Fruit fly (Drosophila melanogaster): ENCODE data around the gene CG32686.
A peak's percentile ranks its signal among the peaks of the same experiment; 100 is the strongest.

The CG32686 gene

DNA sequence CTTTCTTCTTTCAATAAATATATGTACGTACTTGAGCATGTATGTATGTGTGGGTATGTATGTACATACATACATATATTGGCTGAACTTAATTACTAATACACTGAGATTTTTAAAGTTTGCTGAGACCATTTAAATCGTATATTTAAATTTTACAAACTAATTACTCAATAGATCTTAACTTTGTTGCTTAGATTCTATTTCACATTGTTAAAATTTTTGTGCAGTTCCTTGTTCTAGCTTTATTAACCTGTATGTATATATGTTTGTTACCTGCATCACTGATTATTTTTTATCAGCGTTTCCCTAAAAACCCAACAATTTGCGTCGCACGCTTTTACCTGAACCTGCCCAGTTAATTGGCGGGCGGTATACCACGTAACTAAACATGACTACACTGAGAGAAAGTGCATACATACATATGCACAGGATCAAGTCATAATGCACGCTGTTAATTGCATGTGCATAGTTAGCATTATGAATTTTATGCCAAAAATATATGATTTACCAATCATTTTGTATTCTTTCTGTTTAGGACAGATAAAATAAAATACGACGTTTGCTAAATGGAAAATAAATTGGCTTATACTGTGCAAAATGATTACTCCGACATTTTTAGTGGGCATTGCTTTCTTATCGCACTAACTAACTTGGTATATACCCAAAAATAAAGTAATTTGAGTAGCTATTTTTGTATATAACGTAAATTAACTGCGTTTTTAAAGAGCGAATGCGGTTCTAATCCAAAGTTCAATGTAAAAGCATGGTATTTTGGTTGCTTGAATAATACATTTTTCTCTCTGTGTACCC is 12.4 kb downstream of the CG32686 start:
- peak; percentile 19 for TF ChIP-seq Snoo (tag; optimal IDR thresholded peaks at IDR 0.05)
- peak; percentile 13 for TF ChIP-seq CG8159 (tag; optimal IDR thresholded peaks at IDR 0.05)
- no peak for TF ChIP-seq CG8301 (tag; optimal IDR thresholded peaks at IDR 0.05)
- TF ChIP-seq CG14655 (GFP tag; optimal IDR thresholded peaks at IDR 0.05), result peak; percentile 7
- no peak for TF ChIP-seq CG34367 (tag; optimal IDR thresholded peaks at IDR 0.05)

dm6 chrX:10362127-10362526 is 13.0 kb downstream of the CG32686 start:
- TF ChIP-seq rn (GFP tag; IDR thresholded peaks at IDR 0.05) (no peak), CG14655 (GFP tag; optimal IDR thresholded peaks at IDR 0.05) (no peak), CG9948 (tag; optimal IDR thresholded peaks at IDR 0.05) (no peak), Snoo (tag; optimal IDR thresholded peaks at IDR 0.05) (no peak), Pif1A (GFP tag; optimal IDR thresholded peaks at IDR 0.05) (no peak), CG34367 (tag; optimal IDR thresholded peaks at IDR 0.05) (no peak), Ets98B (GFP tag; IDR thresholded peaks at IDR 0.05) (no peak), D1 (tag; optimal IDR thresholded peaks at IDR 0.05) (no peak), CG4496 (GFP tag; IDR thresholded peaks at IDR 0.05) (no peak), CG17806 (tag; optimal IDR thresholded peaks at IDR 0.05) (no peak)

dm6 chrX:10347979-10348692 is 27.0 kb downstream of the CG32686 start:
- TF ChIP-seq Pif1A (GFP tag; optimal IDR thresholded peaks at IDR 0.05), result no peak
- no peak for TF ChIP-seq CG10348 (GFP tag; IDR thresholded peaks at IDR 0.05)
- no peak for TF ChIP-seq CG15710 (tag; optimal IDR thresholded peaks at IDR 0.05)
- TF ChIP-seq Snoo (tag; optimal IDR thresholded peaks at IDR 0.05), result no peak
- TF ChIP-seq fd96Ca (GFP tag; IDR thresholded peaks at IDR 0.05), result no peak
- 0 out of 2 replicates have a peak, but pooled peaks have one; percentile 23 for TF ChIP-seq CG32121 (GFP tag; IDR thresholded peaks at IDR 0.05)
- no peak for TF ChIP-seq EcR (GFP tag; optimal IDR thresholded peaks at IDR 0.05)

DNA sequence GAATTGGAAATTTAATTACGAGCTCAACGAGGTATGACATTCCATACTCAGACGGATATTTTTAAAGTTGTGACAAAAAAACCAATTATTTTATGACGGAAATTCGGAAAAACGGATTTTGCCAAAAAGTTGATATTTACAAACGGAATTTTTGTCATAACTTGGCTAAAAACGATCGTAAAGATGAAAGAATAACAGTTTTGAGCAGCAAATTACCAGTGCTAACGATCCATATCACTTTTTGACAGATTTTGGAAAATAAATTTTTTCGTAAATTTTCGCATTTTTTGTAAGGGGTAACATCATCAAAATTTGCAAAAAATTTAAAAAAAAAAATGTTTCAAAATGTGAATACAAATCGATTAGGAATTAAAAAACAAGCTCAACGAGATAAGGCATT is 34.6 kb downstream of the CG32686 start:
- TF ChIP-seq CG17806 (tag; optimal IDR thresholded peaks at IDR 0.05) (no peak), CG8301 (tag; optimal IDR thresholded peaks at IDR 0.05) (no peak), D1 (tag; optimal IDR thresholded peaks at IDR 0.05) (no peak), CG9948 (tag; optimal IDR thresholded peaks at IDR 0.05) (no peak), CG34367 (tag; optimal IDR thresholded peaks at IDR 0.05) (no peak), CG14655 (GFP tag; optimal IDR thresholded peaks at IDR 0.05) (no peak), Ets98B (GFP tag; IDR thresholded peaks at IDR 0.05) (no peak), fd96Ca (GFP tag; IDR thresholded peaks at IDR 0.05) (no peak), CG4496 (GFP tag; IDR thresholded peaks at IDR 0.05) (no peak), gl (tag; optimal IDR thresholded peaks at IDR 0.05) (no peak), CG32121 (GFP tag; IDR thresholded peaks at IDR 0.05) (no peak), Pif1B (GFP tag; optimal IDR thresholded peaks at IDR 0.05) (no peak), CG15710 (tag; optimal IDR thresholded peaks at IDR 0.05) (no peak), EcR (GFP tag; optimal IDR thresholded peaks at IDR 0.05) (no peak), CG12605 (GFP tag; IDR thresholded peaks at IDR 0.05) (no peak), Snoo (tag; optimal IDR thresholded peaks at IDR 0.05) (no peak), CG10348 (GFP tag; IDR thresholded peaks at IDR 0.05) (no peak)

dm6 chrX:10333352-10333751 is 41.8 kb downstream of the CG32686 start, which contains the start of gene CG43740:
Gene CG43740 (plus strand): TSS chrX:10333652.
- TF ChIP-seq Pif1B (GFP tag; optimal IDR thresholded peaks at IDR 0.05), result no peak
- no peak for TF ChIP-seq rn (GFP tag; IDR thresholded peaks at IDR 0.05)
- no peak for TF ChIP-seq CG13204 (GFP tag; optimal IDR thresholded peaks at IDR 0.05)
- no peak for TF ChIP-seq EcR (GFP tag; optimal IDR thresholded peaks at IDR 0.05)
- no peak for TF ChIP-seq fd96Ca (GFP tag; IDR thresholded peaks at IDR 0.05)
- TF ChIP-seq CG15710 (tag; optimal IDR thresholded peaks at IDR 0.05), result no peak
- no peak for TF ChIP-seq CG14655 (GFP tag; optimal IDR thresholded peaks at IDR 0.05)
- TF ChIP-seq Ets98B (GFP tag; IDR thresholded peaks at IDR 0.05), result no peak
- TF ChIP-seq CG9948 (tag; optimal IDR thresholded peaks at IDR 0.05), result no peak
- TF ChIP-seq CG32121 (GFP tag; IDR thresholded peaks at IDR 0.05), result no peak
- TF ChIP-seq CG8301 (tag; optimal IDR thresholded peaks at IDR 0.05), result no peak
- no peak for TF ChIP-seq CG8159 (tag; optimal IDR thresholded peaks at IDR 0.05)
- TF ChIP-seq CG12605 (GFP tag; IDR thresholded peaks at IDR 0.05), result no peak
- TF ChIP-seq CG10348 (GFP tag; IDR thresholded peaks at IDR 0.05), result no peak
- TF ChIP-seq Pif1A (GFP tag; optimal IDR thresholded peaks at IDR 0.05), result no peak
- no peak for TF ChIP-seq D1 (tag; optimal IDR thresholded peaks at IDR 0.05)

DNA sequence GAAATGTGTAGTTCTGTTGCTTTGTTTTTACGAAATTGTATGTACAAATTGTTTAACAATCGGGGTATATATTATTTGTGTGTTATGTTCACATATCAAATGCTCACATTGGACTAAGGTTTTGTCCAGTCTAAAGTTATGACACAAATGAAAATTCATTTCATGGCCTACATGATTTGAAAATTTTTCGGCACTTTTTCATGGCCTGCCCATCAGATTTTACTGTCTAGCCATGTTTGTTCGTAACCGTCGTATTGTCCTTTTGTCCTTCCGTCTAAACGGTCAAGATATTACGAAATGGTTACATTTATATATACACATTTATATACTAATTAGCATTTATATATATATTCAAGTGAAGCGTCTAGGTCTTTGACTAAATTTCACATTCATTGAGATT is 43.4 kb downstream of the CG32686 start, which contains the start of gene CG15306:
TSS of gene CG15306 (minus strand) at position 101 of the 400 bp plus-strand sequence.
- TF ChIP-seq CG15710 (tag; optimal IDR thresholded peaks at IDR 0.05) (no peak), rn (GFP tag; IDR thresholded peaks at IDR 0.05) (no peak), EcR (GFP tag; optimal IDR thresholded peaks at IDR 0.05) (no peak), CG13204 (GFP tag; optimal IDR thresholded peaks at IDR 0.05) (no peak), CG10348 (GFP tag; IDR thresholded peaks at IDR 0.05) (no peak), Ets98B (GFP tag; IDR thresholded peaks at IDR 0.05) (no peak), CG8159 (tag; optimal IDR thresholded peaks at IDR 0.05) (no peak), CG32121 (GFP tag; IDR thresholded peaks at IDR 0.05) (no peak), CG14655 (GFP tag; optimal IDR thresholded peaks at IDR 0.05) (no peak), CG4496 (GFP tag; IDR thresholded peaks at IDR 0.05) (no peak), CG34367 (tag; optimal IDR thresholded peaks at IDR 0.05) (no peak), Pif1A (GFP tag; optimal IDR thresholded peaks at IDR 0.05) (no peak), gl (tag; optimal IDR thresholded peaks at IDR 0.05) (no peak), CG17806 (tag; optimal IDR thresholded peaks at IDR 0.05) (no peak), CG12605 (GFP tag; IDR thresholded peaks at IDR 0.05) (no peak), D1 (tag; optimal IDR thresholded peaks at IDR 0.05) (no peak), fd96Ca (GFP tag; IDR thresholded peaks at IDR 0.05) (no peak)

All from whole organism, pupa.